Worm (Caenorhabditis elegans): ENCODE results near the gene esyt-2.

Gene esyt-2

DNA sequence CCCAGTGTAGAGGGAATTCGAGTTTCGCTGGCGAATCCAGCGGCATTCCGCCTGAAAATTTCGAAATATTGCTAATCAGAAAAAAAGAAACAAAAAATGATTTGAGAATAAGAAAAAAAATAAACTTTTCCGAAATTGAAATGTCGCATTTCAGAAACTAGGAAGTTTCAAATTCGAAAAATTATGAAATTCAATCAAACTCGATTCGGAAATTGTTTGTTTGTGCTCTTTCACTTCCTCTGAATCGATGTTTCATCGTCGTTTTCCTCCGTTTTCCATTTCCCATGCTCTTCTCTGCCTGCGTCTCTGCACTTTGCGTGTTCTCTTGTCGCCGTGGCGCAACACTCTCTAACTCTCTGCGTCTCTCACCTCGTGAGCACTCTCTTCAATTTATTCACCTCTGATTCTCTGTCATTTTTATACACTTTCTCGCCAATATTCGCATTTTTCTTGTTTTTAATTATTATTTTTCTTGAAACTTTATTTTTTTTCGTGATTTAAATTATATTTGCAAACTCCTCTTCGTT is 47.6 kb upstream of the esyt-2 start, which contains the start of gene C18F10.7:
Gene C18F10.7, minus strand, starts transcription at position 51 of the 527 bp plus-strand sequence.
- TF ChIP-seq nhr-23 (tag; optimal IDR thresholded peaks at IDR 0.05): peak; percentile 6
- TF ChIP-seq daf-12 (tag; optimal IDR thresholded peaks at IDR 0.05): no peak
- no peak for TF ChIP-seq elt-1 (tag; optimal IDR thresholded peaks at IDR 0.05)
- peak; percentile 22 for TF ChIP-seq nhr-43 (tag; optimal IDR thresholded peaks at IDR 0.05; ENCODE audit: poor library complexity, severe bottlenecking)
- TF ChIP-seq ceh-82 (tag; optimal IDR thresholded peaks at IDR 0.05): peak; percentile 14
- peak; percentile 59 for TF ChIP-seq ceh-28 (tag; optimal IDR thresholded peaks at IDR 0.05)
- TF ChIP-seq nhr-237 (tag; optimal IDR thresholded peaks at IDR 0.05): no peak
- no peak for TF ChIP-seq lsy-12 (tag; optimal IDR thresholded peaks at IDR 0.05)
- TF ChIP-seq nhr-25 (tag; optimal IDR thresholded peaks at IDR 0.05): no peak
- TF ChIP-seq elt-2 (tag; optimal IDR thresholded peaks at IDR 0.05): peak; percentile 44
- no peak for TF ChIP-seq nhr-12 (tag; optimal IDR thresholded peaks at IDR 0.05)
- no peak for TF ChIP-seq ztf-11 (tag; optimal IDR thresholded peaks at IDR 0.05)
- no peak for TF ChIP-seq fkh-10 (GFP tag; optimal IDR thresholded peaks at IDR 0.05)
- no peak for TF ChIP-seq snpc-4 (tag; optimal IDR thresholded peaks at IDR 0.05)
- no peak for TF ChIP-seq pqm-1 (tag; optimal IDR thresholded peaks at IDR 0.05)
- peak; percentile 21 for TF ChIP-seq R02D3.7 (tag; optimal IDR thresholded peaks at IDR 0.05)
- TF ChIP-seq egl-5 (tag; optimal IDR thresholded peaks at IDR 0.05): no peak
- TF ChIP-seq ceh-16 (tag; optimal IDR thresholded peaks at IDR 0.05): no peak
- TF ChIP-seq nhr-11 (tag; optimal IDR thresholded peaks at IDR 0.05): no peak
- TF ChIP-seq zag-1 (tag; optimal IDR thresholded peaks at IDR 0.05): no peak
- peak; percentile 78 for TF ChIP-seq mdl-1 (tag; optimal IDR thresholded peaks at IDR 0.05)
- no peak for TF ChIP-seq tbx-2 (tag; optimal IDR thresholded peaks at IDR 0.05)
- no peak for TF ChIP-seq egl-27 (tag; optimal IDR thresholded peaks at IDR 0.05)
- TF ChIP-seq aly-2 (tag; optimal IDR thresholded peaks at IDR 0.05): no peak
- no peak for TF ChIP-seq jun-1 (tag; optimal IDR thresholded peaks at IDR 0.05)
- peak; percentile 73 for TF ChIP-seq nfya-1 (tag; optimal IDR thresholded peaks at IDR 0.05; ENCODE audit: insufficient read depth)
- no peak for TF ChIP-seq hmg-11 (tag; optimal IDR thresholded peaks at IDR 0.05)
- peak; percentile 62 for TF ChIP-seq pha-4 (tag; optimal IDR thresholded peaks at IDR 0.05)
- TF ChIP-seq skn-1 (tag; optimal IDR thresholded peaks at IDR 0.05): peak; percentile 3
- TF ChIP-seq nhr-67 (tag; optimal IDR thresholded peaks at IDR 0.05): no peak
- no peak for TF ChIP-seq unc-62 (GFP tag; optimal IDR thresholded peaks at IDR 0.05)

DNA sequence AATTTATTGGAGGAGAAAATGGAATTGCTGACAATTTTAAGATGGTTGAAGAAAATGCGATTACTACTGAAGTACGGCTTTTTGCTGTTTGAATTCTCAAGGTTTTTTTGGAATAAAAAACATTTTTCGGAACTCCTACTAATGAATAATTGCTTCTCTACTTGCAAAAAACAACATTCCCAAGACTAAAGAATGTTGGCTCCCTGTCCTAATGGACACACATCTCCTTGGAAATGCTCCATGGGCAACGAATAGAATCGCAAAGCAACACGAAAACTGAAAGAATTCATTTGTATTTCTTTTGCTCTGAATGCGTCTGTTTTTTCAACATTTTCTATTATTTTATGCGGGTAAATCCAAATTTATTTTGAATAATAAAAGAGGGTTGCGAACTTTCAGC is 42.1 kb upstream of the esyt-2 start, which contains the start of gene C18F10.2:
Gene C18F10.2, plus strand, starts transcription at position 301 of the 400 bp plus-strand sequence.
- no peak for TF ChIP-seq zag-1 (tag; optimal IDR thresholded peaks at IDR 0.05)
- TF ChIP-seq nhr-28 (tag; optimal IDR thresholded peaks at IDR 0.05): no peak
- TF ChIP-seq tbx-2 (tag; optimal IDR thresholded peaks at IDR 0.05): no peak
- no peak for TF ChIP-seq fkh-2 (tag; optimal IDR thresholded peaks at IDR 0.05)
- no peak for TF ChIP-seq nhr-237 (tag; optimal IDR thresholded peaks at IDR 0.05)
- no peak for TF ChIP-seq elt-3 (tag; optimal IDR thresholded peaks at IDR 0.05)
- TF ChIP-seq sea-2 (GFP tag; optimal IDR thresholded peaks at IDR 0.05): no peak
- TF ChIP-seq nhr-67 (tag; optimal IDR thresholded peaks at IDR 0.05): no peak
- TF ChIP-seq ceh-16 (tag; optimal IDR thresholded peaks at IDR 0.05): no peak
- TF ChIP-seq ceh-82 (tag; optimal IDR thresholded peaks at IDR 0.05): no peak
- no peak for TF ChIP-seq ama-1 (optimal IDR thresholded peaks at IDR 0.05)
- no peak for TF ChIP-seq daf-12 (tag; optimal IDR thresholded peaks at IDR 0.05)
- no peak for TF ChIP-seq nfya-1 (tag; optimal IDR thresholded peaks at IDR 0.05; ENCODE audit: insufficient read depth)
- no peak for TF ChIP-seq nhr-11 (tag; optimal IDR thresholded peaks at IDR 0.05)
- TF ChIP-seq fos-1 (tag; optimal IDR thresholded peaks at IDR 0.05): no peak
- TF ChIP-seq elt-2 (tag; optimal IDR thresholded peaks at IDR 0.05): no peak
- no peak for TF ChIP-seq jun-1 (tag; optimal IDR thresholded peaks at IDR 0.05)

DNA sequence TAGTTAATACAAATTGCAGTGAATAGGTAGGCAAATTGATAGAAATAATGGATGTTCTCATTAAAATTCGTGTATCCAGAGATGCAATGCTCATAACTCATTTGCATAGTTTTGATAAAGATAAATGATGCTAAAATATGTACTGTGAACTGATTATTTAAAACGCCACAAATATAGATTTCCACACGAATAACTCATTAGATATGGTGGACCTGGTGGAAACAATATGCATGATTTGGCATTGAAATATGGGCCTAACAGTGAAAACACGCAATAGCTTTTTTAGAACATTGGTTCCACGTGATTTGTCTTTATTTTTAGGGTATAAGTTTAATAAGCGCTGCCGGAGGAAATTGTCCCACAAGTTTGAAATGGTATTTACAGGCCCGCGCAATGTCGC is 39.5 kb upstream of the esyt-2 start, which contains the start of gene srg-3:
Gene srg-3, minus strand, starts transcription at position 101 of the 400 bp plus-strand sequence.
- no peak for TF ChIP-seq egl-27 (tag; optimal IDR thresholded peaks at IDR 0.05)
- TF ChIP-seq sea-2 (GFP tag; optimal IDR thresholded peaks at IDR 0.05): no peak
- no peak for TF ChIP-seq nhr-237 (tag; optimal IDR thresholded peaks at IDR 0.05)
- no peak for TF ChIP-seq pha-4 (tag; optimal IDR thresholded peaks at IDR 0.05)
- TF ChIP-seq eor-1 (tag; optimal IDR thresholded peaks at IDR 0.05): no peak
- no peak for TF ChIP-seq ztf-4 (tag; optimal IDR thresholded peaks at IDR 0.05)
- TF ChIP-seq nhr-77 (tag; optimal IDR thresholded peaks at IDR 0.05): no peak
- no peak for TF ChIP-seq nhr-43 (tag; optimal IDR thresholded peaks at IDR 0.05; ENCODE audit: poor library complexity, severe bottlenecking)
- TF ChIP-seq nhr-25 (tag; optimal IDR thresholded peaks at IDR 0.05): no peak
- TF ChIP-seq fkh-10 (GFP tag; optimal IDR thresholded peaks at IDR 0.05): no peak
- no peak for TF ChIP-seq unc-39 (tag; optimal IDR thresholded peaks at IDR 0.05)
- no peak for TF ChIP-seq lin-15B (tag; optimal IDR thresholded peaks at IDR 0.05)
- TF ChIP-seq jun-1 (tag; optimal IDR thresholded peaks at IDR 0.05): no peak
- TF ChIP-seq unc-62 (GFP tag; optimal IDR thresholded peaks at IDR 0.05): no peak
- no peak for TF ChIP-seq aly-2 (tag; optimal IDR thresholded peaks at IDR 0.05)
- TF ChIP-seq nhr-23 (tag; optimal IDR thresholded peaks at IDR 0.05): no peak
